Worm (Caenorhabditis elegans): ENCODE results near the gene R07B1.5.

- TF ChIP-seq nhr-28 (tag; optimal IDR thresholded peaks at IDR 0.05) (no peak), sptf-1 (tag; optimal IDR thresholded peaks at IDR 0.05) (no peak), snpc-4 (tag; optimal IDR thresholded peaks at IDR 0.05) (no peak), lin-32 (GFP tag; optimal IDR thresholded peaks at IDR 0.05) (no peak)
Measured at ce11 chrX:9837989-9838541, 25.3 kb upstream of the R07B1.5 start, which contains the start of gene ipla-2.

Measured in whole organism, mixed stage, embryonic.